Worm (Caenorhabditis elegans): Measurements from ENCODE around the gene aakg-3.

DNA sequence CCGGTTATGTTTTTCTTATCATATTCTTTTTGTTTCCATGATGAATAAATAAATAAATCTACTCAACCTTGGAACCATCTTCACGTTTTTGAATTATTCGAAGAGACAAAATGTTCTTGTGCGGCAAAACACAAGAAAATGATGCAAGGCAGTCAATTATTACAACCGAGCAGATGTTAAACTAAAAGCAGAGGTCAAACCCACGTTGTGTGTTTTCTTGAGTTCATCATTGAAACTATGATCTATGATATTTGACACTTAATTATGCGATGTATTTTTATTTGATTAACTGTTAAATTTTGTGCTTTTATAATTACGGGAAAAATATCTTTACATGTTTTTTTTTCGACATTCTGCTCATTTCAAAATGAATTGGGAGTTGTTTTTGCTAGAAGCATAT lies 45.2 kb downstream of the aakg-3 start:
- TF ChIP-seq npax-4 (tag; optimal IDR thresholded peaks at IDR 0.05), result no peak
- TF ChIP-seq sox-4 (tag; optimal IDR thresholded peaks at IDR 0.05), result no peak
- TF ChIP-seq ceh-24 (tag; optimal IDR thresholded peaks at IDR 0.05), result no peak
- no peak for TF ChIP-seq nfya-1 (tag; optimal IDR thresholded peaks at IDR 0.05)
- no peak for TF ChIP-seq fkh-6 (tag; optimal IDR thresholded peaks at IDR 0.05)
- TF ChIP-seq T23F11.4 (GFP tag; optimal IDR thresholded peaks at IDR 0.05), result no peak
- no peak for TF ChIP-seq ama-1 (optimal IDR thresholded peaks at IDR 0.05)
- TF ChIP-seq lin-11 (tag; optimal IDR thresholded peaks at IDR 0.05), result no peak
- no peak for TF ChIP-seq nhr-11 (tag; optimal IDR thresholded peaks at IDR 0.05)
- TF ChIP-seq ceh-48 (tag; optimal IDR thresholded peaks at IDR 0.05), result no peak
- TF ChIP-seq C08G9.2 (tag; optimal IDR thresholded peaks at IDR 0.05), result no peak
- no peak for TF ChIP-seq F13H6.1 (tag; optimal IDR thresholded peaks at IDR 0.05)
